Worm (Caenorhabditis elegans): ENCODE results near the gene F22F7.11.

ce11 chrV:2110368-2110767 is 9.3 kb upstream of the F22F7.11 start, which contains the start of gene F22F7.3:
- no peak for TF ChIP-seq dao-5 (tag; optimal IDR thresholded peaks at IDR 0.05)
- no peak for TF ChIP-seq him-1 (tag; optimal IDR thresholded peaks at IDR 0.05)
- TF ChIP-seq W03F9.2 (tag; optimal IDR thresholded peaks at IDR 0.05), result no peak
